In the genomic region with DNA sequence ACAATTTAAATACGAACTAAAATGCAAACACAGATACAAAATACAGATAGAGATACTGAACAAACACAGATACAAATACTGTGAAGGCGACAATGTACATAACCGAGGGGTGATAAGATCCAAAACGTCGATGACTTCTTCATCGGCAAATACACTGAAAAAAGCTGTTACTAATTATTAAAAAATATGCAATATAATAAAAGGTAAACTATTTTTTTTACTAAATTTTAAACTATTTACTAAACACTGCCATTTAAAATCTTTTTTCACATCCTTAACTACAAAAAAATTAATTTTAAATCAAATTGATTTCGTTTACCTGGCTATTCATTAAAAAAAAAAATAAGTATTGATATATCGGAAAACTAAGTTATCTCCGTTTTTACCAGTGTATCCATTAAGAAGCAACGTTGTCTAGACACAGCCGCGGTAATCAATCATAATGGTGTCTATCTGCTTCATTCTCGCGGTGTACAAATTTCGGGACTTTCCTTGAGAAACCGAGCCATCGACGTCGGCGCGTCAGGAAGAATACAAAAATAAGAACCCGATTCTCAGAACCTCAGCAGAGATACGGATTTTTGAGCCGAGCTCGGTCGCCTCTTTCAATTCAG, we compare ENCODE assay signal across 4 fruit fly cellular contexts.
TF ChIP-seq lines count a peak whose summit lies in the region.

No protein-coding gene starts in this region.

- TF ChIP-seq CTCF in whole organism, embryonic (GFP tag; optimal IDR thresholded peaks at IDR 0.05; lab: Kevin White, UChicago): no peak

TF ChIP-seq in whole organism, embryonic, 481 proteins besides CTCF, POLR2A, EP300 and RAD21 (continues in another document):
- TF ChIP-seq CG10654 (GFP tag; optimal IDR thresholded peaks at IDR 0.05; lab: Kevin White, UChicago) (peak; percentile 79), HLHmδ (GFP tag; optimal IDR thresholded peaks at IDR 0.05; lab: Kevin White, UChicago) (peak; percentile 69), CG15073 (GFP tag; optimal IDR thresholded peaks at IDR 0.05; lab: Kevin White, UChicago) (peak; percentile 20), CG6683 (GFP tag; optimal IDR thresholded peaks at IDR 0.05; lab: Kevin White, UChicago) (peak; percentile 27), MBD-R2 (GFP tag; IDR thresholded peaks at IDR 0.05; lab: Robert Waterston, UW) (no peak), maf-S (GFP tag; optimal IDR thresholded peaks at IDR 0.05; lab: Kevin White, UChicago) (no peak), Neu2 (GFP tag; optimal IDR thresholded peaks at IDR 0.05; lab: Kevin White, UChicago; ENCODE audit: borderline replicate concordance) (no peak), vnd (GFP tag; IDR thresholded peaks at IDR 0.05; lab: Robert Waterston, UW; ENCODE audit: partially characterized antibody) (no peak), schlank (tag; optimal IDR thresholded peaks at IDR 0.05; lab: Kevin White, UChicago) (no peak), HLH54F (GFP tag; optimal IDR thresholded peaks at IDR 0.05; lab: Kevin White, UChicago) (peak; percentile 12), Vsx1 (GFP tag; optimal IDR thresholded peaks at IDR 0.05; lab: Kevin White, UChicago) (peak; percentile 73), grn (GFP tag; optimal IDR thresholded peaks at IDR 0.05; lab: Kevin White, UChicago) (peak; percentile 84), luna (GFP tag; optimal IDR thresholded peaks at IDR 0.05; lab: Kevin White, UChicago) (no peak), ftz-f1 (GFP tag; optimal IDR thresholded peaks at IDR 0.05; lab: Kevin White, UChicago) (no peak), CG33557 (GFP tag; optimal IDR thresholded peaks at IDR 0.05; lab: Kevin White, UChicago) (peak; percentile 99), CG1024 (GFP tag; IDR thresholded peaks at IDR 0.05; lab: Robert Waterston, UW) (no peak; the same call in 1 of the 2 replicates), Ets65A (GFP tag; lab: Kevin White, UChicago) (peak; percentile 77), CG11696 (GFP tag; IDR thresholded peaks at IDR 0.05; lab: Robert Waterston, UW) (peak; percentile 23; the same call in 1 of the 2 replicates), bbx (GFP tag; IDR thresholded peaks at IDR 0.05; lab: Robert Waterston, UW; ENCODE audit: partially characterized antibody) (no peak), Dbx (GFP tag; IDR thresholded peaks at IDR 0.05; lab: Robert Waterston, UW) (no peak)

TF ChIP-seq in whole organism, prepupa, 60 proteins besides CTCF, POLR2A, EP300 and RAD21 (continues in another document):
- peak; percentile 81 for TF ChIP-seq CG34406 (GFP tag; optimal IDR thresholded peaks at IDR 0.05; lab: Kevin White, UChicago)
- no peak for TF ChIP-seq Hr38 (GFP tag; optimal IDR thresholded peaks at IDR 0.05; lab: Kevin White, UChicago)
- peak; percentile 84 for TF ChIP-seq topi (GFP tag; optimal IDR thresholded peaks at IDR 0.05; lab: Kevin White, UChicago)
- TF ChIP-seq CG11294 (GFP tag; IDR thresholded peaks at IDR 0.05; lab: Robert Waterston, UW): peak; percentile 13; the same call in 1 of the 2 replicates
- TF ChIP-seq Sox15 (GFP tag; optimal IDR thresholded peaks at IDR 0.05; lab: Kevin White, UChicago): peak; percentile 58
- peak; percentile 50 for TF ChIP-seq Hr4 (GFP tag; optimal IDR thresholded peaks at IDR 0.05; lab: Kevin White, UChicago)
- peak; percentile 26 for TF ChIP-seq Eip93F (GFP tag; optimal IDR thresholded peaks at IDR 0.05; lab: Kevin White, UChicago)
- TF ChIP-seq Eip78C (GFP tag; lab: Kevin White, UChicago): peak; percentile 92
- TF ChIP-seq Ets21C (GFP tag; optimal IDR thresholded peaks at IDR 0.05; lab: Kevin White, UChicago): peak; percentile 56
- TF ChIP-seq svp (GFP tag; lab: Kevin White, UChicago): peak; percentile 93
- TF ChIP-seq vri (GFP tag; optimal IDR thresholded peaks at IDR 0.05; lab: Kevin White, UChicago): peak; percentile 57
- peak; percentile 59 for TF ChIP-seq Eip75B (GFP tag; optimal IDR thresholded peaks at IDR 0.05; lab: Kevin White, UChicago)
- TF ChIP-seq acj6 (GFP tag; optimal IDR thresholded peaks at IDR 0.05; lab: Kevin White, UChicago): peak; percentile 80
- peak; percentile 55 for TF ChIP-seq CG7368 (GFP tag; optimal IDR thresholded peaks at IDR 0.05; lab: Kevin White, UChicago)
- TF ChIP-seq Met (GFP tag; optimal IDR thresholded peaks at IDR 0.05; lab: Kevin White, UChicago): peak; percentile 84
- peak; percentile 32 for TF ChIP-seq fd85E (GFP tag; optimal IDR thresholded peaks at IDR 0.05; lab: Kevin White, UChicago)
- TF ChIP-seq Sox102F (GFP tag; optimal IDR thresholded peaks at IDR 0.05; lab: Kevin White, UChicago): peak; percentile 77
- peak; percentile 47 for TF ChIP-seq CG11762 (GFP tag; optimal IDR thresholded peaks at IDR 0.05; lab: Kevin White, UChicago; ENCODE audit: insufficient read depth)
- TF ChIP-seq Lpt (GFP tag; optimal IDR thresholded peaks at IDR 0.05; lab: Kevin White, UChicago): no peak
- peak; percentile 65; the same call in 2 of the 3 replicates for TF ChIP-seq eg (GFP tag; IDR thresholded peaks at IDR 0.05; lab: Robert Waterston, UW)
- TF ChIP-seq spab (GFP tag; optimal IDR thresholded peaks at IDR 0.05; lab: Kevin White, UChicago): peak; percentile 67

TF ChIP-seq in whole organism, pupa, 21 proteins besides CTCF, POLR2A, EP300 and RAD21:
- TF ChIP-seq Snoo (tag; optimal IDR thresholded peaks at IDR 0.05; lab: Kevin White, UChicago) (peak; percentile 77), CG13204 (GFP tag; optimal IDR thresholded peaks at IDR 0.05; lab: Kevin White, UChicago) (no peak), CG8301 (tag; optimal IDR thresholded peaks at IDR 0.05; lab: Kevin White, UChicago) (peak; percentile 67), rn (GFP tag; IDR thresholded peaks at IDR 0.05; lab: Robert Waterston, UW) (no peak), CG32121 (GFP tag; IDR thresholded peaks at IDR 0.05; lab: Robert Waterston, UW) (peak; percentile 35; the same call in 1 of the 2 replicates), CG12605 (GFP tag; IDR thresholded peaks at IDR 0.05; lab: Robert Waterston, UW) (no peak), CG15710 (tag; optimal IDR thresholded peaks at IDR 0.05; lab: Kevin White, UChicago) (peak; percentile 83), Pif1A (GFP tag; optimal IDR thresholded peaks at IDR 0.05; lab: Kevin White, UChicago) (peak; percentile 9), gl (tag; optimal IDR thresholded peaks at IDR 0.05; lab: Kevin White, UChicago) (peak; percentile 26), CG17806 (tag; optimal IDR thresholded peaks at IDR 0.05; lab: Kevin White, UChicago) (peak; percentile 70), D1 (tag; optimal IDR thresholded peaks at IDR 0.05; lab: Kevin White, UChicago) (peak; percentile 23), EcR (GFP tag; optimal IDR thresholded peaks at IDR 0.05; lab: Kevin White, UChicago) (peak; percentile 76), fd96Ca (GFP tag; IDR thresholded peaks at IDR 0.05; lab: Robert Waterston, UW) (no peak), Ets98B (GFP tag; IDR thresholded peaks at IDR 0.05; lab: Robert Waterston, UW) (no peak), CG8159 (tag; optimal IDR thresholded peaks at IDR 0.05; lab: Kevin White, UChicago) (peak; percentile 88), CG34367 (tag; optimal IDR thresholded peaks at IDR 0.05; lab: Kevin White, UChicago) (peak; percentile 64), CG14655 (GFP tag; optimal IDR thresholded peaks at IDR 0.05; lab: Kevin White, UChicago) (peak; percentile 77), CG9948 (tag; optimal IDR thresholded peaks at IDR 0.05; lab: Kevin White, UChicago) (peak; percentile 82), CG4496 (GFP tag; IDR thresholded peaks at IDR 0.05; lab: Robert Waterston, UW) (no peak), CG10348 (GFP tag; IDR thresholded peaks at IDR 0.05; lab: Robert Waterston, UW) (no peak), Pif1B (GFP tag; optimal IDR thresholded peaks at IDR 0.05; lab: Kevin White, UChicago) (no peak)

TF ChIP-seq in whole organism, wandering third instar larva, 38 proteins besides CTCF, POLR2A, EP300 and RAD21 (continues in another document):
- TF ChIP-seq pan (optimal IDR thresholded peaks at IDR 0.05; lab: Kevin White, UChicago): no peak
- no peak for TF ChIP-seq Hr78 (GFP tag; optimal IDR thresholded peaks at IDR 0.05; lab: Kevin White, UChicago)
- no peak for TF ChIP-seq CrebA (GFP tag; optimal IDR thresholded peaks at IDR 0.05; lab: Kevin White, UChicago; ENCODE audit: borderline replicate concordance)
- no peak for TF ChIP-seq N (GFP tag; optimal IDR thresholded peaks at IDR 0.05; lab: Kevin White, UChicago)
- no peak for TF ChIP-seq Rel (GFP tag; optimal IDR thresholded peaks at IDR 0.05; lab: Kevin White, UChicago)
- peak; percentile 95 for TF ChIP-seq Rel (tag; optimal IDR thresholded peaks at IDR 0.05; lab: Kevin White, UChicago)
- peak; percentile 60 for TF ChIP-seq CG9705 (GFP tag; optimal IDR thresholded peaks at IDR 0.05; lab: Kevin White, UChicago)
- no peak for TF ChIP-seq usp (GFP tag; optimal IDR thresholded peaks at IDR 0.05; lab: Kevin White, UChicago)
- no peak for TF ChIP-seq CG32264 (GFP tag; optimal IDR thresholded peaks at IDR 0.05; lab: Kevin White, UChicago)
- peak; percentile 33 for TF ChIP-seq brk (GFP tag; optimal IDR thresholded peaks at IDR 0.05; lab: Kevin White, UChicago)
- peak; percentile 1 for TF ChIP-seq GATAd (GFP tag; optimal IDR thresholded peaks at IDR 0.05; lab: Kevin White, UChicago)
- peak; percentile 67 for TF ChIP-seq fru (GFP tag; optimal IDR thresholded peaks at IDR 0.05; lab: Kevin White, UChicago)
- TF ChIP-seq Mio (GFP tag; optimal IDR thresholded peaks at IDR 0.05; lab: Kevin White, UChicago): no peak
- no peak for TF ChIP-seq jim (GFP tag; optimal IDR thresholded peaks at IDR 0.05; lab: Kevin White, UChicago)
- TF ChIP-seq Jra (GFP tag; optimal IDR thresholded peaks at IDR 0.05; lab: Kevin White, UChicago): no peak
- peak; percentile 5 for TF ChIP-seq woc (GFP tag; optimal IDR thresholded peaks at IDR 0.05; lab: Kevin White, UChicago)
- TF ChIP-seq psq (GFP tag; optimal IDR thresholded peaks at IDR 0.05; lab: Kevin White, UChicago): peak; percentile 85
- TF ChIP-seq rgr (GFP tag; optimal IDR thresholded peaks at IDR 0.05; lab: Kevin White, UChicago): peak; percentile 78
- TF ChIP-seq Sp1 (GFP tag; optimal IDR thresholded peaks at IDR 0.05; lab: Kevin White, UChicago): peak; percentile 87
- TF ChIP-seq sage (GFP tag; optimal IDR thresholded peaks at IDR 0.05; lab: Kevin White, UChicago): no peak
- peak; percentile 60 for TF ChIP-seq ey (GFP tag; optimal IDR thresholded peaks at IDR 0.05; lab: Kevin White, UChicago)
- TF ChIP-seq Dfd (GFP tag; optimal IDR thresholded peaks at IDR 0.05; lab: Kevin White, UChicago): no peak
- TF ChIP-seq Dif (GFP tag; optimal IDR thresholded peaks at IDR 0.05; lab: Kevin White, UChicago; ENCODE audit: partially characterized antibody): no peak
- no peak for TF ChIP-seq dl (GFP tag; optimal IDR thresholded peaks at IDR 0.05; lab: Kevin White, UChicago; ENCODE audit: insufficient read depth in 1 of 2, partially characterized antibody in 2 of 2)
- peak; percentile 64 for TF ChIP-seq dmrt93B (GFP tag; optimal IDR thresholded peaks at IDR 0.05; lab: Kevin White, UChicago)
- TF ChIP-seq Vsx2 (GFP tag; optimal IDR thresholded peaks at IDR 0.05; lab: Kevin White, UChicago; ENCODE audit: partially characterized antibody): no peak
- TF ChIP-seq sv (GFP tag; optimal IDR thresholded peaks at IDR 0.05; lab: Kevin White, UChicago): peak; percentile 88
- TF ChIP-seq Hnf4 (GFP tag; optimal IDR thresholded peaks at IDR 0.05; lab: Kevin White, UChicago): no peak

Comparison
In these comparisons a context has a peak if more than half of its experiments do, and no peak if none do; other contexts are left out.
1. Of the 7 proteins assayed by ChIP-seq in both whole organism, embryonic and whole organism, prepupa: peak only in whole organism, embryonic: none; only in whole organism, prepupa: CG16779, Gug and Hr39; in both: Blimp-1, CG6854 and Sox102F; in neither: 1.